Fruit fly (Drosophila melanogaster): ENCODE data around the gene CG31093.

- TF ChIP-seq CG12769 (tag; optimal IDR thresholded peaks at IDR 0.05) (no peak), crp (GFP tag; optimal IDR thresholded peaks at IDR 0.05) (no peak), CG7839 (tag; optimal IDR thresholded peaks at IDR 0.05) (no peak), hkb (optimal IDR thresholded peaks at IDR 0.05) (no peak), hkb (GFP tag; IDR thresholded peaks at IDR 0.05) (no peak), Rx (GFP tag; IDR thresholded peaks at IDR 0.05) (no peak), CG2129 (GFP tag; IDR thresholded peaks at IDR 0.05; ENCODE audit: partially characterized antibody) (no peak), wek (GFP tag; optimal IDR thresholded peaks at IDR 0.05) (no peak), run (tag; optimal IDR thresholded peaks at IDR 0.05) (no peak), pb (GFP tag; optimal IDR thresholded peaks at IDR 0.05) (no peak), hbn (GFP tag; IDR thresholded peaks at IDR 0.05; ENCODE audit: partially characterized antibody) (no peak), yki (optimal IDR thresholded peaks at IDR 0.05) (no peak), Awh (GFP tag; IDR thresholded peaks at IDR 0.05) (no peak)
Measured at dm6 chr3R:25782855-25783424, 7.3 kb downstream of the CG31093 start.
